Fruit fly (Drosophila melanogaster) whole organism, embryonic: ENCODE data around the gene CG1640.
A peak's percentile ranks its signal among the peaks of the same experiment; 100 is the strongest.

ENCODE experiments used
- Abd-B ChIP-seq: fragments of 200-800 bp; sonication (Bioruptor generic); optimal IDR thresholded peaks from 2 replicates; lab custom pipeline; 2018; ENCODE audit warnings: missing biosample characterization, mild to moderate bottlenecking, missing genetic modification characterization, moderate library complexity
- Bgb ChIP-seq: fragments of 200-800 bp; sonication (Bioruptor generic); IDR thresholded peaks from 2 replicates; pipeline ENCODE4 v1.3.6; 2022; ENCODE audit warnings: missing biosample characterization, missing genetic modification characterization; ENCODE audit not compliant: partially characterized antibody
- BtbVII ChIP-seq: fragments of 200-800 bp; sonication (Bioruptor generic); optimal IDR thresholded peaks from 3 replicates; lab custom pipeline; 2017; ENCODE audit warnings: missing biosample characterization, mild to moderate bottlenecking, missing genetic modification characterization
- CG10543 ChIP-seq: fragments of 200-800 bp; sonication (Bioruptor generic); optimal IDR thresholded peaks from 3 replicates; lab custom pipeline; 2017; ENCODE audit warnings: missing biosample characterization, mild to moderate bottlenecking, missing genetic modification characterization, moderate library complexity
- CG10565 ChIP-seq: fragments of 200-800 bp; sonication (Bioruptor generic); optimal IDR thresholded peaks from 3 replicates; lab custom pipeline; 2016; ENCODE audit warnings: missing biosample characterization, mild to moderate bottlenecking, missing genetic modification characterization
- CG10654 ChIP-seq: fragments of 200-800 bp; sonication (Bioruptor generic); optimal IDR thresholded peaks from 2 replicates; lab custom pipeline; 2016; ENCODE audit warnings: missing biosample characterization, missing genetic modification characterization
- CG11504 ChIP-seq: fragments of 200-800 bp; sonication (Bioruptor generic); optimal IDR thresholded peaks from 3 replicates; lab custom pipeline; 2019; ENCODE audit warnings: missing biosample characterization, mild to moderate bottlenecking, missing genetic modification characterization, moderate library complexity
- CG12071 ChIP-seq: fragments of 200-800 bp; sonication (Bioruptor generic); optimal IDR thresholded peaks from 3 replicates; lab custom pipeline; 2018; ENCODE audit warnings: missing biosample characterization, mild to moderate bottlenecking, missing genetic modification characterization
- CG13424 ChIP-seq: fragments of 200-800 bp; sonication (Bioruptor generic); optimal IDR thresholded peaks from 2 replicates; lab custom pipeline; 2019; ENCODE audit warnings: missing biosample characterization, mild to moderate bottlenecking, missing genetic modification characterization, moderate library complexity
- CG15479 ChIP-seq: fragments of 200-800 bp; sonication (Bioruptor generic); optimal IDR thresholded peaks from 3 replicates; lab custom pipeline; 2019; ENCODE audit warnings: missing biosample characterization, mild to moderate bottlenecking, missing genetic modification characterization, moderate library complexity
- CG15514 ChIP-seq: fragments of 200-800 bp; sonication (Bioruptor generic); optimal IDR thresholded peaks from 3 replicates; lab custom pipeline; 2017; ENCODE audit warnings: missing biosample characterization, missing genetic modification characterization, mild to moderate bottlenecking, moderate library complexity, missing genetic modification reagents
- CG16779 ChIP-seq: fragments of 200-800 bp; sonication (Bioruptor generic); IDR thresholded peaks from 2 replicates; pipeline ENCODE4 v1.3.6; 2022; ENCODE audit warnings: missing biosample characterization, missing genetic modification characterization
- CG17361 ChIP-seq: fragments of 200-800 bp; sonication (Bioruptor generic); IDR thresholded peaks from 3 replicates; pipeline ENCODE4 v1.3.6; 2022; ENCODE audit warnings: missing biosample characterization, missing genetic modification characterization
- CG1832 ChIP-seq: fragments of 200-800 bp; sonication (Bioruptor generic); optimal IDR thresholded peaks from 2 replicates; lab custom pipeline; 2017; ENCODE audit warnings: missing biosample characterization, mild to moderate bottlenecking, missing genetic modification characterization, inconsistent platforms
- CG18476 ChIP-seq: fragments of 200-800 bp; sonication (Bioruptor generic); optimal IDR thresholded peaks from 2 replicates; lab custom pipeline; 2016; ENCODE audit warnings: missing biosample characterization, mild to moderate bottlenecking, missing genetic modification characterization
- CG18599 ChIP-seq: fragments of 200-800 bp; sonication (Bioruptor generic); optimal IDR thresholded peaks from 3 replicates; lab custom pipeline; 2017; ENCODE audit warnings: missing biosample characterization, missing genetic modification characterization, mild to moderate bottlenecking, moderate library complexity, missing genetic modification reagents
- CG34376 ChIP-seq: fragments of 200-800 bp; sonication (Bioruptor generic); optimal IDR thresholded peaks from 2 replicates; lab custom pipeline; 2018; ENCODE audit warnings: missing biosample characterization, mild to moderate bottlenecking, missing genetic modification characterization
- CG4328 ChIP-seq: fragments of 200-800 bp; sonication (Bioruptor generic); optimal IDR thresholded peaks from 3 replicates; lab custom pipeline; 2017; ENCODE audit warnings: missing biosample characterization, missing genetic modification reagents, missing genetic modification characterization
- CG4820 ChIP-seq: fragments of 200-800 bp; sonication (Bioruptor generic); optimal IDR thresholded peaks from 3 replicates; lab custom pipeline; 2016; ENCODE audit warnings: missing biosample characterization, missing genetic modification characterization
- CG6175 ChIP-seq: fragments of 200-800 bp; sonication (Bioruptor generic); IDR thresholded peaks from 3 replicates; pipeline ENCODE4 v1.3.6; 2022; ENCODE audit warnings: missing biosample characterization, missing genetic modification characterization
- CG6854 ChIP-seq: fragments of 200-800 bp; sonication (Bioruptor generic); optimal IDR thresholded peaks from 3 replicates; lab custom pipeline; 2017; ENCODE audit warnings: missing biosample characterization, mild to moderate bottlenecking, missing genetic modification characterization
- CG8290 ChIP-seq, 3 experiments: fragments of 200-800 bp; sonication (Bioruptor generic); optimal IDR thresholded peaks; 2 replicates each; lab custom pipeline; 2016 to 2019; ENCODE audit warnings: missing biosample characterization in 3 of 3, missing genetic modification characterization in 3 of 3, mild to moderate bottlenecking in 2 of 3, moderate library complexity in 1 of 3
- CG9932 ChIP-seq: fragments of 200-800 bp; sonication (Bioruptor generic); IDR thresholded peaks from 2 replicates; pipeline ENCODE4 v1.3.6; 2022; ENCODE audit warnings: missing biosample characterization, missing genetic modification characterization
- Dbx ChIP-seq: fragments of 200-800 bp; sonication (Bioruptor generic); IDR thresholded peaks from 3 replicates; pipeline ENCODE4 v1.3.6; 2022; ENCODE audit warnings: missing biosample characterization, missing genetic modification characterization
- Fer1 ChIP-seq: fragments of 200-800 bp; sonication (Bioruptor generic); optimal IDR thresholded peaks from 2 replicates; lab custom pipeline; 2017; ENCODE audit warnings: missing biosample characterization, mild to moderate bottlenecking, missing genetic modification characterization
- HHEX ChIP-seq: fragments of 200-800 bp; sonication (Bioruptor generic); optimal IDR thresholded peaks from 3 replicates; lab custom pipeline; 2017; ENCODE audit warnings: missing biosample characterization, mild to moderate bottlenecking, missing genetic modification characterization, missing genetic modification reagents
- Med ChIP-seq: fragments of 200-800 bp; sonication (Bioruptor generic); peaks from one replicate; lab custom pipeline; 2016; ENCODE audit warnings: missing biosample characterization, missing genetic modification characterization, mild to moderate bottlenecking, inconsistent platforms, moderate library complexity
- Mes4 ChIP-seq: fragments of 200-800 bp; sonication (Bioruptor generic); optimal IDR thresholded peaks from 2 replicates; lab custom pipeline; 2016; ENCODE audit warnings: missing biosample characterization, missing genetic modification characterization
- Six4 ChIP-seq: fragments of 200-800 bp; sonication (Bioruptor generic); optimal IDR thresholded peaks from 2 replicates; lab custom pipeline; 2016; ENCODE audit warnings: missing biosample characterization, missing genetic modification characterization
- Stat92E ChIP-seq, 3 experiments: fragments of >200 bp in 2 of 3; fragments of 200-800 bp in 1 of 3; sonication (Bioruptor generic) in 1 of 3; optimal IDR thresholded peaks; 2 replicates each; lab custom pipeline; 2017 to 2019; ENCODE audit warnings: missing biosample characterization in 3 of 3, missing genetic modification characterization in 3 of 3, mild to moderate bottlenecking in 1 of 3, moderate library complexity in 1 of 3
- Trl ChIP-seq, 3 experiments: fragments of >200 bp in 2 of 3; fragments of 200-800 bp in 1 of 3; sonication (Bioruptor generic) in 1 of 3; optimal IDR thresholded peaks; 2 replicates in 1 of 3; 3 replicates in 2 of 3; lab custom pipeline; 2016 to 2017; ENCODE audit warnings: missing biosample characterization in 1 of 3, missing genetic modification characterization in 1 of 3
- Vsx1 ChIP-seq: fragments of 200-800 bp; sonication (Bioruptor generic); optimal IDR thresholded peaks from 2 replicates; lab custom pipeline; 2017; ENCODE audit warnings: missing biosample characterization, mild to moderate bottlenecking, missing genetic modification characterization, missing genetic modification reagents
- al ChIP-seq: fragments of 200-800 bp; sonication (Bioruptor generic); IDR thresholded peaks from 2 replicates; pipeline ENCODE4 v1.3.6; 2022; ENCODE audit warnings: missing biosample characterization, missing genetic modification characterization
- cas ChIP-seq: fragments of 200-800 bp; sonication (Bioruptor generic); IDR thresholded peaks from 2 replicates; pipeline ENCODE4 v1.3.6; 2022; ENCODE audit warnings: missing biosample characterization, missing genetic modification characterization
- cato ChIP-seq: fragments of 200-800 bp; sonication (Bioruptor generic); optimal IDR thresholded peaks from 2 replicates; lab custom pipeline; 2016; ENCODE audit warnings: missing biosample characterization, missing genetic modification characterization, borderline replicate concordance
- cwo ChIP-seq: fragments of 200-800 bp; sonication (Bioruptor generic); optimal IDR thresholded peaks from 3 replicates; lab custom pipeline; 2017; ENCODE audit warnings: missing biosample characterization, missing genetic modification characterization, mild to moderate bottlenecking, moderate library complexity, missing genetic modification reagents
- dmrt11E ChIP-seq: fragments of 200-800 bp; sonication (Bioruptor generic); optimal IDR thresholded peaks from 3 replicates; lab custom pipeline; 2018; ENCODE audit warnings: missing biosample characterization, mild to moderate bottlenecking, missing genetic modification characterization, moderate library complexity
- ftz-f1 ChIP-seq: fragments of 200-800 bp; sonication (Bioruptor generic); optimal IDR thresholded peaks from 2 replicates; lab custom pipeline; 2016; ENCODE audit warnings: missing biosample characterization, missing genetic modification characterization
- lola ChIP-seq, 3 experiments: fragments of >200 bp in 2 of 3; fragments of 200-800 bp in 1 of 3; sonication (Bioruptor generic) in 1 of 3; optimal IDR thresholded peaks; 2 replicates each; lab custom pipeline; 2017 to 2019; ENCODE audit warnings: missing biosample characterization in 3 of 3, missing genetic modification characterization in 3 of 3, mild to moderate bottlenecking in 1 of 3, moderate library complexity in 1 of 3
- schlank ChIP-seq: fragments of 200-800 bp; sonication (Bioruptor generic); optimal IDR thresholded peaks from 2 replicates; lab custom pipeline; 2018; ENCODE audit warnings: missing biosample characterization, mild to moderate bottlenecking, missing genetic modification characterization
- vvl ChIP-seq: fragments of 200-800 bp; sonication (Bioruptor generic); IDR thresholded peaks from 2 replicates; pipeline ENCODE4 v1.3.6; 2022; ENCODE audit warnings: missing biosample characterization, missing genetic modification characterization

CG1640 gene

DNA sequence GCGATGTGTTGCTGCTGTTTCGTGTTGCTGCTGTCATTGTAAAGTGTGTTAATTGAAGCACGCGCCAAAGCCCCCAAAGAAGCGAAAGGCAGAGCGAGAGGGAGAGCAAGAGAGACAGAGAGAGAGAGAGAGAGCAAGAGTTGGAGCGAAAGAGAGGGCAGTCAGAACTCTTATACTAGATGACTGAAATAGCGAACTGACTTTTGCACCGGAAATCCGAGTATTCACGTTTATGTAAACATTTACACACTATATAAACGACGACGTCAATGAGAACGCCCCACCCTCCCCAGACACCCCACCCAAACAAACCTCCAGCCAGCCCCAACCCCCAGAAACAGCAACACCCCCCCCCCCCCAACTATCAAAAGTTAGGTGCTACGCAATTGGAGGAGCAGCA, 48.0 kb upstream of the CG1640 start (continued):
- TF ChIP-seq Med (peak; percentile 75), HHEX (GFP tag; lab: Kevin White, UChicago) (peak; percentile 26), cato (no peak), CG34376 (GFP tag; lab: Kevin White, UChicago) (peak; percentile 44), CG12071 (GFP tag; lab: Kevin White, UChicago) (no peak), CG10654 (GFP tag; lab: Kevin White, UChicago) (no peak), vvl (GFP tag; lab: Robert Waterston, UW) (no peak), CG13424 (tag; lab: Kevin White, UChicago) (no peak), Stat92E (GFP tag; optimal IDR thresholded peaks at IDR 0.05; lab: Kevin White, UChicago) (no peak), CG4328 (GFP tag; lab: Kevin White, UChicago) (peak; percentile 2), cas (GFP tag; lab: Robert Waterston, UW) (no peak), CG6175 (GFP tag; lab: Robert Waterston, UW) (no peak; the same call in 2 of the 3 replicates), Six4 (GFP tag; lab: Kevin White, UChicago) (no peak), Trl (optimal IDR thresholded peaks at IDR 0.05; lab: Kevin White, UChicago) (peak; percentile 44 to 77), Trl (GFP tag; optimal IDR thresholded peaks at IDR 0.05; lab: Kevin White, UChicago) (no peak), CG18599 (GFP tag; lab: Kevin White, UChicago) (peak; percentile 45), al (no peak), Abd-B (GFP tag; lab: Kevin White, UChicago) (no peak), Dbx (GFP tag; lab: Robert Waterston, UW) (peak; percentile 33; the same call in 1 of the 3 replicates), Vsx1 (no peak), CG9932 (0 out of 2 replicates have a peak, but pooled peaks have one; percentile 24), dmrt11E (tag; lab: Kevin White, UChicago) (no peak), CG18476 (GFP tag; lab: Kevin White, UChicago) (no peak), cwo (GFP tag; lab: Kevin White, UChicago) (peak; percentile 62), CG10565 (no peak), CG15479 (GFP tag; lab: Kevin White, UChicago) (no peak), CG4820 (GFP tag; lab: Kevin White, UChicago) (no peak), Bgb (no peak), CG11504 (peak; percentile 20), schlank (tag; lab: Kevin White, UChicago) (peak; percentile 59), CG17361 (GFP tag; lab: Robert Waterston, UW) (no peak), BtbVII (GFP tag; lab: Kevin White, UChicago) (peak; percentile 58), Fer1 (peak; percentile 55), lola (GFP tag; optimal IDR thresholded peaks at IDR 0.05; lab: Kevin White, UChicago) (no peak), Mes4 (GFP tag; lab: Kevin White, UChicago) (no peak), CG10543 (peak; percentile 72), CG6854 (GFP tag; lab: Kevin White, UChicago) (peak; percentile 3), CG16779 (GFP tag; lab: Robert Waterston, UW) (0 out of 2 replicates have a peak, but pooled peaks have one; percentile 14), CG8290 (GFP tag; optimal IDR thresholded peaks at IDR 0.05; lab: Kevin White, UChicago) (no peak), CG8290 (tag; optimal IDR thresholded peaks at IDR 0.05; lab: Kevin White, UChicago) (peak in 1 of 2 experiments; percentile 29), ftz-f1 (GFP tag; lab: Kevin White, UChicago) (no peak), CG1832 (GFP tag; lab: Kevin White, UChicago) (peak; percentile 69), CG15514 (GFP tag; lab: Kevin White, UChicago) (peak; percentile 33)
